Fruit fly (Drosophila melanogaster): ENCODE measurements around the gene NimC1.

- TF ChIP-seq Sin3A (optimal IDR thresholded peaks at IDR 0.05): no peak
- no peak for TF ChIP-seq Myc (optimal IDR thresholded peaks at IDR 0.05)
Observed at dm6 chr2L:13923453-13923852, 53.1 kb downstream of the NimC1 start, which contains the start of gene Vajk1.

Measured in Kc167 (cell line).